Fruit fly (Drosophila melanogaster): Measurements from ENCODE around the gene CG13970.

Gene CG13970

dm6 chr2L:20086295-20087096 is 17.5 kb downstream of the CG13970 start (continued):
- TF ChIP-seq nom (GFP tag; optimal IDR thresholded peaks at IDR 0.05) (peak; percentile 47), h (optimal IDR thresholded peaks at IDR 0.05) (no peak), cas (GFP tag; IDR thresholded peaks at IDR 0.05) (peak; percentile 67), Drgx (GFP tag; IDR thresholded peaks at IDR 0.05) (peak; percentile 98), gfzf (GFP tag; optimal IDR thresholded peaks at IDR 0.05) (no peak), Gug (GFP tag; IDR thresholded peaks at IDR 0.05) (peak; percentile 74), Sox102F (GFP tag; optimal IDR thresholded peaks at IDR 0.05) (peak; percentile 88), CG13775 (GFP tag; optimal IDR thresholded peaks at IDR 0.05) (peak; percentile 61), al (GFP tag; IDR thresholded peaks at IDR 0.05) (no peak), Sox100B (GFP tag; optimal IDR thresholded peaks at IDR 0.05) (peak; percentile 88), CG7556 (GFP tag; optimal IDR thresholded peaks at IDR 0.05) (peak; percentile 86), pan (optimal IDR thresholded peaks at IDR 0.05) (no peak), pan (GFP tag; optimal IDR thresholded peaks at IDR 0.05 in 1 of 2, IDR thresholded peaks at IDR 0.05 in 1 of 2) (peak in 1 of 2 experiments; percentile 92), vnd (GFP tag; IDR thresholded peaks at IDR 0.05; ENCODE audit: partially characterized antibody) (peak; percentile 48; the same call in 2 of the 3 replicates), CG33213 (GFP tag; optimal IDR thresholded peaks at IDR 0.05) (peak; percentile 72), dati (GFP tag; IDR thresholded peaks at IDR 0.05) (peak; percentile 83), CrebB (tag; optimal IDR thresholded peaks at IDR 0.05) (peak; percentile 75), Trl (optimal IDR thresholded peaks at IDR 0.05) (no peak), Trl (GFP tag; optimal IDR thresholded peaks at IDR 0.05) (peak; percentile 81), trh (GFP tag; optimal IDR thresholded peaks at IDR 0.05) (peak; percentile 63), CG10654 (GFP tag; optimal IDR thresholded peaks at IDR 0.05) (peak; percentile 71), CG6813 (GFP tag; optimal IDR thresholded peaks at IDR 0.05) (peak; percentile 74), shn (GFP tag; optimal IDR thresholded peaks at IDR 0.05) (peak; percentile 47), scrt (GFP tag; optimal IDR thresholded peaks at IDR 0.05) (peak; percentile 84), CG4730 (GFP tag; IDR thresholded peaks at IDR 0.05) (peak; percentile 90), CG17359 (tag; optimal IDR thresholded peaks at IDR 0.05) (peak; percentile 93), lmd (GFP tag; IDR thresholded peaks at IDR 0.05) (peak; percentile 79), CG12155 (GFP tag; optimal IDR thresholded peaks at IDR 0.05) (peak; percentile 68), croc (GFP tag; conservative IDR thresholded peaks at IDR 0.05) (peak; percentile 82), CG14050 (GFP tag; IDR thresholded peaks at IDR 0.05) (peak; percentile 82), repo (GFP tag; optimal IDR thresholded peaks at IDR 0.05) (peak; percentile 58), grau (tag; optimal IDR thresholded peaks at IDR 0.05) (peak; percentile 80), D19A (tag; optimal IDR thresholded peaks at IDR 0.05) (peak; percentile 60), MTF-1 (GFP tag; optimal IDR thresholded peaks at IDR 0.05; ENCODE audit: borderline replicate concordance) (peak; percentile 69), psq (GFP tag; optimal IDR thresholded peaks at IDR 0.05) (peak; percentile 56), ash1 (GFP tag; optimal IDR thresholded peaks at IDR 0.05) (no peak), tin (GFP tag; optimal IDR thresholded peaks at IDR 0.05) (peak; percentile 78), CG17385 (GFP tag; optimal IDR thresholded peaks at IDR 0.05) (peak; percentile 81), Bteb2 (GFP tag; optimal IDR thresholded peaks at IDR 0.05) (peak; percentile 81), salm (tag; optimal IDR thresholded peaks at IDR 0.05) (peak; percentile 73), usp (GFP tag; optimal IDR thresholded peaks at IDR 0.05) (no peak), CG6854 (GFP tag; optimal IDR thresholded peaks at IDR 0.05) (peak; percentile 71), sug (tag; optimal IDR thresholded peaks at IDR 0.05) (peak; percentile 91), CG15514 (GFP tag; optimal IDR thresholded peaks at IDR 0.05) (peak; percentile 71), ham (GFP tag; IDR thresholded peaks at IDR 0.05) (no peak), Ets97D (GFP tag; optimal IDR thresholded peaks at IDR 0.05) (peak; percentile 23), CG13894 (tag; optimal IDR thresholded peaks at IDR 0.05) (peak; percentile 14), CG15011 (GFP tag; optimal IDR thresholded peaks at IDR 0.05) (peak; percentile 67), CG7372 (GFP tag; IDR thresholded peaks at IDR 0.05) (peak; percentile 83), lilli (GFP tag; optimal IDR thresholded peaks at IDR 0.05) (peak; percentile 80)

All from whole organism, embryonic.